Fruit fly (Drosophila melanogaster): ENCODE results near the gene CG6972.
A peak's percentile ranks its signal among the peaks of the same experiment; 100 is the strongest.

Gene CG6972

dm6 chr3R:22668622-22669021 lies 33.2 kb upstream of the CG6972 start (continued):
- TF ChIP-seq Met (GFP tag; optimal IDR thresholded peaks at IDR 0.05) (peak; percentile 31), fd85E (GFP tag; optimal IDR thresholded peaks at IDR 0.05) (no peak), CG3032 (tag; optimal IDR thresholded peaks at IDR 0.05) (no peak), CG6808 (GFP tag; optimal IDR thresholded peaks at IDR 0.05) (no peak), Hr4 (GFP tag; optimal IDR thresholded peaks at IDR 0.05) (peak; percentile 70), CG6163 (GFP tag; IDR thresholded peaks at IDR 0.05) (peak; percentile 70), CG16779 (tag; optimal IDR thresholded peaks at IDR 0.05) (no peak), Blimp-1 (GFP tag; optimal IDR thresholded peaks at IDR 0.05) (no peak), Sox102F (GFP tag; optimal IDR thresholded peaks at IDR 0.05) (peak; percentile 0), CG3919 (GFP tag; optimal IDR thresholded peaks at IDR 0.05) (peak; percentile 54), CG8632 (GFP tag; optimal IDR thresholded peaks at IDR 0.05) (peak; percentile 44), CG6792 (GFP tag; optimal IDR thresholded peaks at IDR 0.05) (no peak), Lpt (GFP tag; optimal IDR thresholded peaks at IDR 0.05) (no peak), Ets96B (tag; optimal IDR thresholded peaks at IDR 0.05) (peak; percentile 16), Eip75B (GFP tag; optimal IDR thresholded peaks at IDR 0.05) (no peak), CG4318 (GFP tag; optimal IDR thresholded peaks at IDR 0.05) (peak; percentile 48), pdm3 (GFP tag; optimal IDR thresholded peaks at IDR 0.05) (peak; percentile 51), CG11294 (GFP tag; IDR thresholded peaks at IDR 0.05) (peak; percentile 14; the same call in 1 of the 2 replicates), net (GFP tag; optimal IDR thresholded peaks at IDR 0.05) (peak; percentile 48), Hr38 (GFP tag; optimal IDR thresholded peaks at IDR 0.05) (no peak), acj6 (GFP tag; optimal IDR thresholded peaks at IDR 0.05) (peak; percentile 50), eg (GFP tag; IDR thresholded peaks at IDR 0.05) (peak; percentile 57)

- TF ChIP-seq fkh (GFP tag; optimal IDR thresholded peaks at IDR 0.05) (peak; percentile 81), CG11762 (GFP tag; optimal IDR thresholded peaks at IDR 0.05; ENCODE audit: insufficient read depth) (no peak)
Measured at dm6 chr3R:22669121-22669520, 32.7 kb upstream of the CG6972 start.

- TF ChIP-seq CG10669 (GFP tag; optimal IDR thresholded peaks at IDR 0.05), result no peak
- TF ChIP-seq fd85E (GFP tag; optimal IDR thresholded peaks at IDR 0.05), result no peak
- TF ChIP-seq Ets21C (GFP tag; optimal IDR thresholded peaks at IDR 0.05), result no peak
- no peak for TF ChIP-seq CG11294 (GFP tag; IDR thresholded peaks at IDR 0.05)
Measured at dm6 chr3R:22669789-22670426, 31.9 kb upstream of the CG6972 start.

- TF ChIP-seq Ets96B (tag; optimal IDR thresholded peaks at IDR 0.05), result no peak
Measured at dm6 chr3R:22672695-22673346, 29.0 kb upstream of the CG6972 start.

dm6 chr3R:22673528-22673959 lies 28.3 kb upstream of the CG6972 start:
- TF ChIP-seq pdm3 (GFP tag; optimal IDR thresholded peaks at IDR 0.05) (peak; percentile 52), CG6163 (GFP tag; IDR thresholded peaks at IDR 0.05) (peak; percentile 34; the same call in 1 of the 3 replicates), Smox (GFP tag; optimal IDR thresholded peaks at IDR 0.05) (peak; percentile 75), Eip75B (GFP tag; optimal IDR thresholded peaks at IDR 0.05) (peak; percentile 78), Hr38 (GFP tag; optimal IDR thresholded peaks at IDR 0.05) (no peak), Lpt (GFP tag; optimal IDR thresholded peaks at IDR 0.05) (no peak), CG6792 (GFP tag; optimal IDR thresholded peaks at IDR 0.05) (peak; percentile 68), CG8319 (GFP tag; optimal IDR thresholded peaks at IDR 0.05) (peak; percentile 40), CG32006 (GFP tag; optimal IDR thresholded peaks at IDR 0.05) (no peak), CG8119 (GFP tag; IDR thresholded peaks at IDR 0.05) (no peak), CG34406 (GFP tag; optimal IDR thresholded peaks at IDR 0.05) (no peak), CG6276 (GFP tag; optimal IDR thresholded peaks at IDR 0.05) (no peak), fd85E (GFP tag; optimal IDR thresholded peaks at IDR 0.05) (peak; percentile 11), Hr4 (GFP tag; optimal IDR thresholded peaks at IDR 0.05) (no peak), lz (GFP tag; optimal IDR thresholded peaks at IDR 0.05) (peak; percentile 85), CG31627 (GFP tag; optimal IDR thresholded peaks at IDR 0.05) (peak; percentile 87), eg (GFP tag; IDR thresholded peaks at IDR 0.05) (no peak), OdsH (GFP tag; optimal IDR thresholded peaks at IDR 0.05) (no peak), Gug (GFP tag; IDR thresholded peaks at IDR 0.05) (no peak), achi (GFP tag; optimal IDR thresholded peaks at IDR 0.05) (peak; percentile 65), CG7368 (GFP tag; optimal IDR thresholded peaks at IDR 0.05) (peak; percentile 37), topi (GFP tag; optimal IDR thresholded peaks at IDR 0.05) (peak; percentile 86), vri (GFP tag; optimal IDR thresholded peaks at IDR 0.05) (peak; percentile 49), Eip93F (GFP tag; optimal IDR thresholded peaks at IDR 0.05) (no peak), dsx (GFP tag; optimal IDR thresholded peaks at IDR 0.05; ENCODE audit: poor library complexity, severe bottlenecking) (peak; percentile 58), CG8632 (GFP tag; optimal IDR thresholded peaks at IDR 0.05) (peak; percentile 62)

Measured in whole organism, prepupa.